Worm (Caenorhabditis elegans) whole organism, L2 larva: ENCODE results near the gene C50E3.15.

Source experiments
- C34F6.9 ChIP-seq: fragments of 150-350 bp; optimal IDR thresholded peaks from 2 replicates; lab custom pipeline; 2014; ENCODE audit warnings: missing biosample characterization, missing genetic modification characterization
- F13H6.1 ChIP-seq: sonication (generic microtip); optimal IDR thresholded peaks from 2 replicates; lab custom pipeline; 2016; ENCODE audit warnings: missing genetic modification characterization, missing compliant biosample characterization
- R02D3.7 ChIP-seq: fragments of 150-350 bp; optimal IDR thresholded peaks from 2 replicates; lab custom pipeline; 2014; ENCODE audit warnings: missing biosample characterization, missing genetic modification characterization
- ZK546.5 ChIP-seq: sonication (generic microtip); optimal IDR thresholded peaks from 2 replicates; lab custom pipeline; 2017; ENCODE audit warnings: missing biosample characterization, missing genetic modification characterization
- aly-2 ChIP-seq: fragments of 150-350 bp; optimal IDR thresholded peaks from 2 replicates; lab custom pipeline; 2014; ENCODE audit warnings: missing biosample characterization, missing genetic modification characterization
- ama-1 ChIP-seq: fragments of 150-350 bp; optimal IDR thresholded peaks from 2 replicates; lab custom pipeline; 2018; ENCODE audit warnings: inconsistent platforms
- blmp-1 ChIP-seq: sonication (generic microtip); optimal IDR thresholded peaks from 2 replicates; lab custom pipeline; 2017; ENCODE audit warnings: missing genetic modification characterization, mild to moderate bottlenecking, missing compliant biosample characterization, antibody characterized with exemption, moderate library complexity; ENCODE audit not compliant: insufficient read depth
- ceh-16 ChIP-seq: fragments of 150-350 bp; optimal IDR thresholded peaks from 2 replicates; lab custom pipeline; 2014; ENCODE audit warnings: missing biosample characterization, missing genetic modification characterization
- ceh-82 ChIP-seq: fragments of 150-350 bp; optimal IDR thresholded peaks from 2 replicates; lab custom pipeline; 2014; ENCODE audit warnings: missing biosample characterization, missing genetic modification characterization
- crh-2 ChIP-seq: sonication (generic microtip); optimal IDR thresholded peaks from 2 replicates; lab custom pipeline; 2017; ENCODE audit warnings: missing biosample characterization, missing genetic modification characterization
- elt-3 ChIP-seq: sonication (generic microtip); optimal IDR thresholded peaks from 2 replicates; lab custom pipeline; 2017; ENCODE audit warnings: missing biosample characterization, missing genetic modification characterization
- fos-1 ChIP-seq: fragments of 150-350 bp; optimal IDR thresholded peaks from 2 replicates; lab custom pipeline; 2014; ENCODE audit warnings: missing biosample characterization, missing genetic modification characterization
- gmeb-1 ChIP-seq: fragments of 150-350 bp; optimal IDR thresholded peaks from 2 replicates; lab custom pipeline; 2014; ENCODE audit warnings: missing biosample characterization, missing genetic modification characterization
- lin-11 ChIP-seq: fragments of 150-350 bp; sonication (generic microtip); optimal IDR thresholded peaks from 2 replicates; lab custom pipeline; 2014; ENCODE audit warnings: missing biosample characterization, missing genetic modification characterization, inconsistent platforms, mixed read lengths
- lin-13 ChIP-seq: fragments of 150-350 bp; optimal IDR thresholded peaks from 2 replicates; lab custom pipeline; 2014; ENCODE audit warnings: missing biosample characterization, missing genetic modification reagents, missing genetic modification characterization
- mab-5 ChIP-seq: fragments of 150-350 bp; optimal IDR thresholded peaks from 2 replicates; lab custom pipeline; 2014; ENCODE audit warnings: missing biosample characterization, missing genetic modification characterization
- mdl-1 ChIP-seq, 2 experiments: fragments of 150-350 bp in 1 of 2; sonication (generic microtip) in 1 of 2; optimal IDR thresholded peaks; 2 replicates each; lab custom pipeline; 2017; ENCODE audit warnings: missing biosample characterization in 2 of 2, missing genetic modification characterization in 2 of 2
- nhr-10 ChIP-seq: sonication (generic microtip); optimal IDR thresholded peaks from 2 replicates; lab custom pipeline; 2017; ENCODE audit warnings: missing biosample characterization, missing genetic modification characterization
- nhr-11 ChIP-seq: fragments of 150-350 bp; optimal IDR thresholded peaks from 2 replicates; lab custom pipeline; 2014; ENCODE audit warnings: missing biosample characterization, missing genetic modification characterization
- nhr-12 ChIP-seq: fragments of 150-350 bp; optimal IDR thresholded peaks from 2 replicates; lab custom pipeline; 2014; ENCODE audit warnings: missing biosample characterization, missing genetic modification characterization
- nhr-129 ChIP-seq: fragments of 150-350 bp; optimal IDR thresholded peaks from 2 replicates; lab custom pipeline; 2014; ENCODE audit warnings: missing biosample characterization, missing genetic modification characterization
- nhr-21 ChIP-seq: fragments of 150-350 bp; optimal IDR thresholded peaks from 2 replicates; lab custom pipeline; 2014; ENCODE audit warnings: missing biosample characterization, missing genetic modification characterization
- nhr-23 ChIP-seq: fragments of 150-350 bp; optimal IDR thresholded peaks from 2 replicates; lab custom pipeline; 2014; ENCODE audit warnings: missing biosample characterization, missing genetic modification reagents, missing genetic modification characterization
- nhr-6 ChIP-seq: fragments of 150-350 bp; optimal IDR thresholded peaks from 2 replicates; lab custom pipeline; 2014; ENCODE audit warnings: missing biosample characterization, missing genetic modification characterization
- sem-4 ChIP-seq: fragments of 150-350 bp; optimal IDR thresholded peaks from 2 replicates; lab custom pipeline; 2014; ENCODE audit warnings: missing biosample characterization, missing genetic modification reagents, missing genetic modification characterization
- sma-3 ChIP-seq: sonication (generic microtip); optimal IDR thresholded peaks from 2 replicates; lab custom pipeline; 2016; ENCODE audit warnings: missing genetic modification reagents, missing genetic modification characterization, missing compliant biosample characterization
- sma-9 ChIP-seq, 2 experiments: fragments of 150-350 bp in 1 of 2; sonication (generic microtip) in 1 of 2; optimal IDR thresholded peaks; 2 replicates each; lab custom pipeline; 2014 to 2016; ENCODE audit warnings: missing genetic modification characterization in 2 of 2, mild to moderate bottlenecking in 1 of 2, missing biosample characterization in 1 of 2, missing compliant biosample characterization in 1 of 2, missing genetic modification reagents in 1 of 2, moderate library complexity in 1 of 2
- snpc-4 ChIP-seq: fragments of 150-350 bp; optimal IDR thresholded peaks from 2 replicates; lab custom pipeline; 2014; ENCODE audit warnings: missing biosample characterization, missing genetic modification characterization
- unc-39 ChIP-seq: fragments of 150-350 bp; optimal IDR thresholded peaks from 2 replicates; lab custom pipeline; 2014; ENCODE audit warnings: missing biosample characterization, missing genetic modification characterization
- unc-62 ChIP-seq: fragments of 150-350 bp; optimal IDR thresholded peaks from 2 replicates; lab custom pipeline; 2014; ENCODE audit warnings: missing biosample characterization, missing genetic modification reagents, missing genetic modification characterization
- zag-1 ChIP-seq: fragments of 150-350 bp; optimal IDR thresholded peaks from 2 replicates; lab custom pipeline; 2014; ENCODE audit warnings: missing biosample characterization, missing genetic modification characterization
- ztf-1 ChIP-seq: fragments of 200-800 bp; sonication (Bioruptor generic); conservative IDR thresholded peaks from 2 replicates; pipeline ENCODE4 v1.3.6; 2022; ENCODE audit warnings: missing genetic modification characterization, missing compliant biosample characterization
- ztf-4 ChIP-seq: fragments of 150-350 bp; optimal IDR thresholded peaks from 2 replicates; lab custom pipeline; 2014; ENCODE audit warnings: missing biosample characterization, missing genetic modification characterization

Gene C50E3.15

ce11 chrV:7590454-7590853 lies 27.8 kb upstream of the C50E3.15 start, which contains the start of gene C50E3.6:
TSS of gene C50E3.6 (minus strand) at chrV:7590554.
- TF ChIP-seq sma-3 (GFP tag; lab: Kevin White, UChicago) (no peak), sma-9 (GFP tag; optimal IDR thresholded peaks at IDR 0.05; lab: Kevin White, UChicago) (no peak), sma-9 (tag; optimal IDR thresholded peaks at IDR 0.05; lab: Kevin White, UChicago) (no peak), ztf-1 (GFP tag; lab: Robert Waterston, UW) (no peak), unc-62 (GFP tag; lab: Kevin White, UChicago) (no peak), nhr-6 (tag; lab: Kevin White, UChicago) (no peak), mab-5 (tag; lab: Kevin White, UChicago) (no peak), mdl-1 (tag; optimal IDR thresholded peaks at IDR 0.05; lab: Kevin White, UChicago) (no peak), fos-1 (tag; lab: Kevin White, UChicago) (no peak)

DNA sequence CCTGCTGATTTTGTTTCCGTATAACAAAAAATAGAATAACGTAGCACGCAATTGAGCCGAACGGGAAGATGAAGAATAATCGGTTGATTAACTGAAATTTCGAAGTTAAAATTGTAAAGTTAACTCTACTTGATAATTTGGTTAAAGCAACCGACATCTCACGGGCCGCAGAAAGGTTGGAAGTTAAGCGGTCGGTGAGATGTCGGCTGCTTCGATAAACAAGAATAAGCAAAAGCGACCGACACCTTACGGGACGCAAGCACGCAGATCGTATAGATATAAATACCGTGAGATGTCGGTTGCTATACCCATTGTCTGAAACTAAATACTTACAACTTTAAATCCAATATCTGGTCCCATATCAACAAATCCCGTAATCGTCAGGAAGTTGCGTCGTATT lies 23.1 kb upstream of the C50E3.15 start:
- peak; percentile 24 for TF ChIP-seq snpc-4 (tag; lab: Kevin White, UChicago)
- TF ChIP-seq nhr-23 (tag; lab: Kevin White, UChicago), result no peak
- no peak for TF ChIP-seq ztf-4
- no peak for TF ChIP-seq nhr-10 (tag; lab: Kevin White, UChicago)
- no peak for TF ChIP-seq nhr-11
- no peak for TF ChIP-seq R02D3.7
- TF ChIP-seq sma-3 (GFP tag; lab: Kevin White, UChicago), result no peak
- no peak for TF ChIP-seq aly-2
- TF ChIP-seq ZK546.5, result no peak

DNA sequence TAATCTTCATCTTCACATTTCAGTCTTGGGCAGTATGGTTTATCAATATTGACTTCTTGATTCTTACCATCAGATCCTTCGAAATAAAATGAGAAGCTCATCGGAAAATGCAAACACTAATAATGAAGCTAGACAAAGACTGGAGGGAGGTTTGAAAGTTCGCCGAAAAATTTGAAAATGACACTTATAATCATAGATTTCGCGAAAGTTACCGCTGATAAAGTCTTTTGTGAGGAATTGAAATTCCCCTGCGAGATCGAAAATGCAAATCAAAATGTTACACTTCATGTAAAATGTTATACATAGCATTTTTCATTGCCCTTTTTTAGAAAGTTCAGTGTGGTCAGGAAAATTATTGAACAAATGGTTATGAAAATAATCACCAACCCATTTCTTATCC lies 19.9 kb upstream of the C50E3.15 start, which contains the start of gene C50E3.7:
Gene C50E3.7, minus strand, starts transcription at position 101 of the 400 bp plus-strand sequence.
- no peak for TF ChIP-seq aly-2
- TF ChIP-seq ama-1, result no peak
- no peak for TF ChIP-seq fos-1 (tag; lab: Kevin White, UChicago)
- no peak for TF ChIP-seq ZK546.5
- no peak for TF ChIP-seq nhr-12 (tag; lab: Kevin White, UChicago)
- no peak for TF ChIP-seq nhr-23 (tag; lab: Kevin White, UChicago)
- TF ChIP-seq unc-39 (tag; lab: Kevin White, UChicago), result no peak
- no peak for TF ChIP-seq zag-1
- TF ChIP-seq lin-13 (GFP tag; lab: Kevin White, UChicago), result no peak
- TF ChIP-seq ceh-82 (tag; lab: Kevin White, UChicago), result no peak
- no peak for TF ChIP-seq nhr-6 (tag; lab: Kevin White, UChicago)
- TF ChIP-seq sma-3 (GFP tag; lab: Kevin White, UChicago), result no peak
- TF ChIP-seq mdl-1 (tag; optimal IDR thresholded peaks at IDR 0.05; lab: Kevin White, UChicago), result no peak
- TF ChIP-seq blmp-1 (tag; lab: Kevin White, UChicago), result no peak
- TF ChIP-seq, all 48 proteins: peak for 0

DNA sequence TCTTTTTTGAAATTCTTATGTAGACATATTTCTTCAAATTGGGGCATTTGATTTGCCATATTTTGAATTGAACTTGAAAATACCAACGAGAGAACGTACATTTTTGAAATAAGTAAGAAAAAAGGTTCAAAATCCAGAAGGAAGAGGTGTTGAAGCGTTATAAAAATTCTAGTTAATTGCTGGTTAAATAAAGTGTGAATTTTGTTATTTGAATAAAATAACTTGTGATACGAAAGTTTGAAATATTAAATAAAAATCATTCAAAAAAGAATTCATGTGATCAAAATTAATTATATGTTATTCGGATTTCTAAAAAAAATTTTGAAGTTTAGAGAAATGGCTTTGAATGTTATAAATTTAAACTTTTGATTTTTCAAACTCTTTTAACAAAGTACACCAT lies 18.1 kb upstream of the C50E3.15 start, which contains the start of gene C50E3.9:
Gene C50E3.9, minus strand, starts transcription at position 101 of the 400 bp plus-strand sequence.
- TF ChIP-seq gmeb-1 (tag; lab: Kevin White, UChicago) (no peak), lin-11 (tag; lab: Kevin White, UChicago) (no peak), sem-4 (tag; lab: Kevin White, UChicago) (no peak), unc-39 (tag; lab: Kevin White, UChicago) (no peak), crh-2 (tag; lab: Kevin White, UChicago) (no peak), nhr-21 (no peak), ceh-82 (tag; lab: Kevin White, UChicago) (no peak), nhr-129 (tag; lab: Kevin White, UChicago) (no peak)

- no peak for TF ChIP-seq ZK546.5
- TF ChIP-seq ceh-16, result no peak
- TF ChIP-seq nhr-12 (tag; lab: Kevin White, UChicago), result no peak
- no peak for TF ChIP-seq nhr-6 (tag; lab: Kevin White, UChicago)
These were observed 16.8 kb upstream of the C50E3.15 start, which contains the start of gene scl-26 for ce11 chrV:7601443-7601842. TSS of gene scl-26 (minus strand) at chrV:7601543.

- TF ChIP-seq nhr-129 (tag; lab: Kevin White, UChicago) (no peak), F13H6.1 (no peak), nhr-10 (tag; lab: Kevin White, UChicago) (no peak), ceh-82 (tag; lab: Kevin White, UChicago) (no peak), C34F6.9 (tag; lab: Kevin White, UChicago) (no peak), elt-3 (no peak), gmeb-1 (tag; lab: Kevin White, UChicago) (no peak), nhr-11 (no peak)
These were observed 14.8 kb upstream of the C50E3.15 start, which contains the start of gene C50E3.11 for ce11 chrV:7603404-7603803. TSS of gene C50E3.11 (minus strand) at chrV:7603486.
